Worm (Caenorhabditis elegans) whole organism, L4 larva: ENCODE data around the gene nhr-123.
A peak's percentile ranks its signal among the peaks of the same experiment; 100 is the strongest.

Experiments
- D1046.2 ChIP-seq: fragments of 200-800 bp; sonication (Bioruptor generic); IDR thresholded peaks from 2 replicates; pipeline ENCODE4 v1.3.6; 2022; ENCODE audit warnings: missing genetic modification characterization, missing compliant biosample characterization
- F44E2.7 ChIP-seq: fragments of 200-800 bp; sonication (Bioruptor generic); IDR thresholded peaks from 2 replicates; pipeline ENCODE4 v2.1.2; 2022; ENCODE audit warnings: missing genetic modification characterization, missing compliant biosample characterization
- Y105C5A.15 ChIP-seq: fragments of 200-800 bp; sonication (Bioruptor generic); IDR thresholded peaks from 2 replicates; pipeline ENCODE4 v1.3.6; 2022; ENCODE audit warnings: missing genetic modification characterization, missing compliant biosample characterization
- Y5F2A.4 ChIP-seq: fragments of 200-800 bp; sonication (Bioruptor generic); optimal IDR thresholded peaks from 2 replicates; lab custom pipeline; 2018; ENCODE audit warnings: mild to moderate bottlenecking, missing genetic modification characterization, missing compliant biosample characterization
- Y75B8A.6 ChIP-seq: fragments of 200-800 bp; sonication (Bioruptor generic); IDR thresholded peaks from 2 replicates; pipeline ENCODE4 v1.3.6; 2022; ENCODE audit warnings: missing genetic modification reagents, missing genetic modification characterization, missing compliant biosample characterization
- ZK337.2 ChIP-seq: fragments of 200-800 bp; sonication (Bioruptor generic); IDR thresholded peaks from 2 replicates; pipeline ENCODE4 v1.3.6; 2022; ENCODE audit warnings: missing genetic modification reagents, missing genetic modification characterization, missing compliant biosample characterization
- aha-1 ChIP-seq: fragments of 150-350 bp; peaks from one replicate; lab custom pipeline; 2014; ENCODE audit warnings: missing biosample characterization, missing genetic modification characterization
- aly-2 ChIP-seq: sonication (generic microtip); optimal IDR thresholded peaks from 2 replicates; lab custom pipeline; 2018; ENCODE audit warnings: missing biosample characterization, missing genetic modification characterization
- ceh-20 ChIP-seq: fragments of 200-800 bp; sonication (Bioruptor generic); IDR thresholded peaks from 2 replicates; pipeline ENCODE4 v1.3.6; 2022; ENCODE audit warnings: missing genetic modification reagents, missing genetic modification characterization, missing compliant biosample characterization
- ceh-28 ChIP-seq: fragments of 150-350 bp; optimal IDR thresholded peaks from 2 replicates; lab custom pipeline; 2014; ENCODE audit warnings: missing biosample characterization, missing genetic modification reagents, missing genetic modification characterization
- ceh-32 ChIP-seq: sonication (generic microtip); optimal IDR thresholded peaks from 2 replicates; lab custom pipeline; 2016; ENCODE audit warnings: mild to moderate bottlenecking, missing genetic modification characterization, missing compliant biosample characterization; ENCODE audit not compliant: poor library complexity
- daf-16 ChIP-seq, 3 experiments: sonication (generic microtip); optimal IDR thresholded peaks; 2 replicates each; lab custom pipeline; 2016 to 2017; ENCODE audit warnings: missing genetic modification characterization in 3 of 3, missing genetic modification reagents in 3 of 3, mild to moderate bottlenecking in 2 of 3, missing compliant biosample characterization in 2 of 3, missing biosample characterization in 1 of 3, moderate library complexity in 1 of 3
- daf-8 ChIP-seq: fragments of 200-800 bp; sonication (Bioruptor generic); IDR thresholded peaks from 2 replicates; pipeline ENCODE4 v1.3.6; 2022; ENCODE audit warnings: missing genetic modification characterization, missing compliant biosample characterization
- dmd-6 ChIP-seq: fragments of 200-800 bp; sonication (Bioruptor generic); IDR thresholded peaks from 2 replicates; pipeline ENCODE4 v1.3.6; 2022; ENCODE audit warnings: missing genetic modification reagents, missing genetic modification characterization, missing compliant biosample characterization
- fos-1 ChIP-seq: fragments of 150-350 bp; optimal IDR thresholded peaks from 2 replicates; lab custom pipeline; 2014; ENCODE audit warnings: missing biosample characterization, missing genetic modification characterization
- hlh-11 ChIP-seq: fragments of 200-800 bp; sonication (Bioruptor generic); optimal IDR thresholded peaks from 2 replicates; lab custom pipeline; 2018; ENCODE audit warnings: mild to moderate bottlenecking, missing genetic modification characterization, missing compliant biosample characterization
- hlh-30 ChIP-seq: sonication (generic microtip); optimal IDR thresholded peaks from 2 replicates; lab custom pipeline; 2017; ENCODE audit warnings: antibody characterized with exemption, mild to moderate bottlenecking, missing genetic modification characterization, missing compliant biosample characterization; ENCODE audit not compliant: insufficient read depth
- lim-7 ChIP-seq: fragments of 200-800 bp; sonication (Bioruptor generic); IDR thresholded peaks from 2 replicates; pipeline ENCODE4 v1.3.6; 2022; ENCODE audit warnings: missing genetic modification characterization, missing compliant biosample characterization
- lin-29 ChIP-seq: fragments of 200-800 bp; sonication (Bioruptor generic); IDR thresholded peaks from 2 replicates; pipeline ENCODE4 v1.3.6; 2022; ENCODE audit warnings: missing genetic modification reagents, missing genetic modification characterization, missing compliant biosample characterization
- lir-3 ChIP-seq: sonication (generic microtip); optimal IDR thresholded peaks from 2 replicates; lab custom pipeline; 2016; ENCODE audit warnings: mild to moderate bottlenecking, missing genetic modification characterization, missing compliant biosample characterization
- madf-5 ChIP-seq, 2 experiments: fragments of 200-800 bp; sonication (Bioruptor generic); IDR thresholded peaks; 2 replicates each; pipeline ENCODE4 v1.3.6; 2022; ENCODE audit warnings: missing compliant biosample characterization in 2 of 2, missing genetic modification characterization in 2 of 2
- mdl-1 ChIP-seq, 2 experiments: fragments of 150-350 bp in 1 of 2; sonication (generic microtip) in 1 of 2; optimal IDR thresholded peaks; 2 replicates each; lab custom pipeline; 2014 to 2017; ENCODE audit warnings: missing biosample characterization in 2 of 2, missing genetic modification characterization in 2 of 2
- nhr-10 ChIP-seq: fragments of 150-350 bp; optimal IDR thresholded peaks from 2 replicates; lab custom pipeline; 2014; ENCODE audit warnings: missing biosample characterization, missing genetic modification characterization
- nhr-102 ChIP-seq: sonication (generic microtip); optimal IDR thresholded peaks from 2 replicates; lab custom pipeline; 2016; ENCODE audit warnings: mild to moderate bottlenecking, missing genetic modification characterization, moderate library complexity, missing compliant biosample characterization
- nhr-28 ChIP-seq: fragments of 150-350 bp; optimal IDR thresholded peaks from 2 replicates; lab custom pipeline; 2014; ENCODE audit warnings: missing biosample characterization, missing genetic modification characterization
- nhr-6 ChIP-seq: fragments of 150-350 bp; optimal IDR thresholded peaks from 2 replicates; lab custom pipeline; 2014; ENCODE audit warnings: missing biosample characterization, missing genetic modification characterization
- php-3 ChIP-seq: fragments of 200-800 bp; sonication (Bioruptor generic); IDR thresholded peaks from 2 replicates; pipeline ENCODE4 v1.3.6; 2022; ENCODE audit warnings: missing genetic modification reagents, missing genetic modification characterization, missing compliant biosample characterization
- pqm-1 ChIP-seq: sonication (generic microtip); optimal IDR thresholded peaks from 2 replicates; lab custom pipeline; 2017; ENCODE audit warnings: missing biosample characterization, missing genetic modification characterization
- saeg-2 ChIP-seq: fragments of 200-800 bp; sonication (Bioruptor generic); IDR thresholded peaks from 2 replicates; pipeline ENCODE4 v1.3.6; 2022; ENCODE audit warnings: missing genetic modification reagents, missing genetic modification characterization, missing compliant biosample characterization
- set-16 ChIP-seq: fragments of 200-800 bp; sonication (Bioruptor generic); IDR thresholded peaks from 2 replicates; pipeline ENCODE4 v1.3.6; 2022; ENCODE audit warnings: missing genetic modification reagents, missing genetic modification characterization, missing compliant biosample characterization
- unc-39 ChIP-seq: sonication (generic microtip); optimal IDR thresholded peaks from 2 replicates; lab custom pipeline; 2017; ENCODE audit warnings: missing biosample characterization, missing genetic modification characterization
- unc-62 ChIP-seq, 3 experiments: fragments of 150-350 bp in 1 of 3; sonication (generic microtip); optimal IDR thresholded peaks in 2 of 3; peaks in 1 of 3; 1 replicate in 1 of 3; 2 replicates in 2 of 3; lab custom pipeline; 2014 to 2017; ENCODE audit warnings: missing biosample characterization in 3 of 3, missing genetic modification characterization in 3 of 3, missing genetic modification reagents in 3 of 3, missing genotype in 1 of 3
- zfp-2 ChIP-seq: sonication (generic microtip); optimal IDR thresholded peaks from 2 replicates; lab custom pipeline; 2016; ENCODE audit warnings: mild to moderate bottlenecking, missing genetic modification characterization, missing compliant biosample characterization
- zfp-3 ChIP-seq: fragments of 200-800 bp; sonication (Bioruptor generic); conservative IDR thresholded peaks from 2 replicates; pipeline ENCODE4 v1.3.6; 2022; ENCODE audit warnings: missing genetic modification reagents, missing genetic modification characterization, missing compliant biosample characterization
- zip-2 ChIP-seq: fragments of 150-350 bp; optimal IDR thresholded peaks from 2 replicates; lab custom pipeline; 2014; ENCODE audit warnings: missing biosample characterization, missing genetic modification characterization
- ztf-11 ChIP-seq: fragments of 150-350 bp; optimal IDR thresholded peaks from 2 replicates; lab custom pipeline; 2014; ENCODE audit warnings: missing biosample characterization, missing genetic modification characterization
- ztf-7 ChIP-seq: fragments of 150-350 bp; optimal IDR thresholded peaks from 2 replicates; lab custom pipeline; 2014; ENCODE audit warnings: missing biosample characterization, missing genetic modification characterization

nhr-123 gene

ce11 chrV:446988-447387 lies 4.3 kb upstream of the nhr-123 start:
- 0 out of 2 replicates have a peak, but pooled peaks have one; percentile 9 for TF ChIP-seq F44E2.7
- TF ChIP-seq unc-62 (GFP tag; optimal IDR thresholded peaks at IDR 0.05 in 1 of 2; lab: Kevin White, UChicago), result peak in 1 of 2 experiments; percentile 27
- no peak for TF ChIP-seq unc-62 (tag; optimal IDR thresholded peaks at IDR 0.05; lab: Kevin White, UChicago)
- no peak for TF ChIP-seq unc-39
- TF ChIP-seq set-16 (GFP tag; lab: Robert Waterston, UW), result peak; percentile 58
- TF ChIP-seq, all 104 proteins: peak for 3

DNA sequence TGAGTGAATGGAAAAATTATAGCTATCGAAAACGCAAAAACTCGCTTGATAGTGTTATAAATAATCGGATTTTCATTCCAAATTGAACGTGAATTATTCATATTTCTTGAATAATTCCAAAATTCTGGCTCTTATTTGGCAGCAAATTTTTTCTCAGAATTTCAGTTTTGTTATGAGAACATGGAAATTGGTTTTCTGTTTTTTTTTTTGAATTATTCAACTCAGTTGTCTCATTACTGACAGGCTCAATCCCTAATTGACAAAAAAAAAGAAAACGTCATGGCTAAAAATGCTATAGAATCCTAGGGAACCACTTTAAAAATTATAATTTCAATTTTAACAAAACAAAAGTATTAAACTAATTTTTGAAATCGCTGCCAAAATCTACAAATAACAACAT lies 2.1 kb upstream of the nhr-123 start, which contains the start of gene srh-35:
Gene srh-35, minus strand, starts transcription at position 101 of the 400 bp plus-strand sequence.
- TF ChIP-seq daf-8 (GFP tag; lab: Robert Waterston, UW) (no peak), saeg-2 (no peak), zip-2 (no peak), lim-7 (GFP tag; lab: Robert Waterston, UW) (no peak), ceh-28 (tag; lab: Kevin White, UChicago) (no peak)

ce11 chrV:449685-450084 lies 1.6 kb upstream of the nhr-123 start, which contains the start of gene M02H5.8:
Gene M02H5.8, plus strand, starts transcription at chrV:449981.
- TF ChIP-seq Y75B8A.6 (GFP tag; lab: Robert Waterston, UW), result no peak
- no peak for TF ChIP-seq hlh-30 (tag; lab: Kevin White, UChicago)
- no peak for TF ChIP-seq Y105C5A.15 (GFP tag; lab: Robert Waterston, UW)
- TF ChIP-seq ZK337.2 (GFP tag; lab: Robert Waterston, UW), result no peak
- peak; percentile 69 for TF ChIP-seq nhr-28 (tag; lab: Kevin White, UChicago)
- TF ChIP-seq php-3 (GFP tag; lab: Robert Waterston, UW), result no peak
- no peak for TF ChIP-seq lin-29 (GFP tag; lab: Robert Waterston, UW)
- TF ChIP-seq unc-62 (GFP tag; optimal IDR thresholded peaks at IDR 0.05 in 1 of 2; lab: Kevin White, UChicago), result no peak
- no peak for TF ChIP-seq unc-62 (tag; optimal IDR thresholded peaks at IDR 0.05; lab: Kevin White, UChicago)
- TF ChIP-seq madf-5 (GFP tag; IDR thresholded peaks at IDR 0.05; lab: Robert Waterston, UW), result no peak
- TF ChIP-seq nhr-10 (tag; lab: Kevin White, UChicago), result no peak
- no peak for TF ChIP-seq ztf-7 (tag; lab: Kevin White, UChicago)
- no peak for TF ChIP-seq daf-16 (GFP tag; optimal IDR thresholded peaks at IDR 0.05; lab: Kevin White, UChicago)
- peak; percentile 47 for TF ChIP-seq daf-16 (tag; optimal IDR thresholded peaks at IDR 0.05; lab: Kevin White, UChicago)
- peak; percentile 11 for TF ChIP-seq nhr-6 (tag; lab: Kevin White, UChicago)
- no peak for TF ChIP-seq zfp-3 (GFP tag; lab: Robert Waterston, UW)
- no peak for TF ChIP-seq fos-1 (tag; lab: Kevin White, UChicago)
- peak; percentile 48 for TF ChIP-seq pqm-1 (tag; lab: Kevin White, UChicago)
- TF ChIP-seq aha-1, result peak; percentile 94
- no peak for TF ChIP-seq lir-3 (tag; lab: Kevin White, UChicago)
- no peak for TF ChIP-seq nhr-102
- TF ChIP-seq mdl-1 (tag; optimal IDR thresholded peaks at IDR 0.05; lab: Kevin White, UChicago), result no peak
- no peak for TF ChIP-seq ztf-11 (tag; lab: Kevin White, UChicago)
- peak; percentile 76 for TF ChIP-seq dmd-6 (GFP tag; lab: Robert Waterston, UW)
- TF ChIP-seq hlh-11, result peak; percentile 45
- no peak for TF ChIP-seq Y5F2A.4 (GFP tag; lab: Kevin White, UChicago)
- TF ChIP-seq ceh-32 (tag; lab: Kevin White, UChicago), result no peak
- TF ChIP-seq D1046.2 (GFP tag; lab: Robert Waterston, UW), result no peak

ce11 chrV:453569-453968 lies 2.3 kb downstream of the nhr-123 start, which contains the start of gene nhr-98:
Gene nhr-98, plus strand, starts transcription at chrV:453869.
- peak; percentile 53 for TF ChIP-seq aha-1
- no peak for TF ChIP-seq ceh-20 (GFP tag; lab: Robert Waterston, UW)
- TF ChIP-seq aly-2 (tag; lab: Kevin White, UChicago), result no peak
- no peak for TF ChIP-seq zfp-2 (tag; lab: Kevin White, UChicago)
- TF ChIP-seq, all 104 proteins: peak for 1
